Worm (Caenorhabditis elegans) whole organism, mixed stage, embryonic: ENCODE measurements around the gene npr-30.

ENCODE experiments used
- M03D4.4 ChIP-seq: sonication (generic microtip); optimal IDR thresholded peaks from 2 replicates; lab custom pipeline; 2017; ENCODE audit warnings: mild to moderate bottlenecking, missing genetic modification characterization, missing compliant biosample characterization
- bed-3 ChIP-seq: fragments of 200-800 bp; sonication (Bioruptor generic); optimal IDR thresholded peaks from 3 replicates; lab custom pipeline; 2018; ENCODE audit warnings: mild to moderate bottlenecking, missing genetic modification characterization, moderate library complexity, missing compliant biosample characterization
- blmp-1 ChIP-seq: fragments of 150-350 bp; optimal IDR thresholded peaks from 2 replicates; lab custom pipeline; 2014; ENCODE audit warnings: missing biosample characterization, missing genetic modification characterization
- ceh-39 ChIP-seq: fragments of 150-350 bp; optimal IDR thresholded peaks from 2 replicates; lab custom pipeline; 2014; ENCODE audit warnings: missing biosample characterization, missing genetic modification characterization
- ceh-43 ChIP-seq: fragments of 200-800 bp; sonication (Bioruptor generic); optimal IDR thresholded peaks from 2 replicates; lab custom pipeline; 2018; ENCODE audit warnings: mild to moderate bottlenecking, missing genetic modification characterization, moderate library complexity, missing compliant biosample characterization
- ceh-83 ChIP-seq: fragments of 200-800 bp; sonication (Bioruptor generic); optimal IDR thresholded peaks from 2 replicates; lab custom pipeline; 2018; ENCODE audit warnings: mild to moderate bottlenecking, missing genetic modification characterization, missing compliant biosample characterization
- ces-1 ChIP-seq: fragments of 150-350 bp; optimal IDR thresholded peaks from 2 replicates; lab custom pipeline; 2014; ENCODE audit warnings: missing biosample characterization, missing genetic modification reagents, missing genetic modification characterization
- cnd-1 ChIP-seq: fragments of 200-800 bp; sonication (Bioruptor generic); optimal IDR thresholded peaks from 2 replicates; lab custom pipeline; 2018; ENCODE audit warnings: mild to moderate bottlenecking, missing genetic modification characterization, missing compliant biosample characterization
- drap-1 ChIP-seq: fragments of 200-800 bp; sonication (Bioruptor generic); optimal IDR thresholded peaks from 3 replicates; lab custom pipeline; 2018; ENCODE audit warnings: mild to moderate bottlenecking, missing genetic modification characterization, missing compliant biosample characterization
- elt-1 ChIP-seq: sonication (generic microtip); optimal IDR thresholded peaks from 2 replicates; lab custom pipeline; 2017; ENCODE audit warnings: missing genetic modification characterization, mild to moderate bottlenecking, missing compliant biosample characterization, antibody characterized with exemption, moderate library complexity, borderline replicate concordance; ENCODE audit not compliant: insufficient read depth
- elt-3 ChIP-seq: fragments of 150-350 bp; optimal IDR thresholded peaks from 2 replicates; lab custom pipeline; 2014; ENCODE audit warnings: missing biosample characterization, missing genetic modification characterization
- ham-2 ChIP-seq: fragments of 200-800 bp; sonication (Bioruptor generic); optimal IDR thresholded peaks from 2 replicates; lab custom pipeline; 2018; ENCODE audit warnings: mild to moderate bottlenecking, missing genetic modification characterization, missing compliant biosample characterization
- hlh-1 ChIP-seq: fragments of 150-350 bp; optimal IDR thresholded peaks from 2 replicates; lab custom pipeline; 2014; ENCODE audit warnings: missing biosample characterization, missing genetic modification reagents, missing genetic modification characterization
- lin-13 ChIP-seq: fragments of 150-350 bp; optimal IDR thresholded peaks from 2 replicates; lab custom pipeline; 2014; ENCODE audit warnings: missing biosample characterization, missing genetic modification characterization
- lin-32 ChIP-seq: fragments of 200-800 bp; sonication (Bioruptor generic); optimal IDR thresholded peaks from 2 replicates; lab custom pipeline; 2018; ENCODE audit warnings: mild to moderate bottlenecking, missing genetic modification characterization, missing compliant biosample characterization
- lsy-2 ChIP-seq: fragments of 150-350 bp; optimal IDR thresholded peaks from 2 replicates; lab custom pipeline; 2014; ENCODE audit warnings: missing biosample characterization, missing genetic modification characterization
- mab-5 ChIP-seq: fragments of 150-350 bp; optimal IDR thresholded peaks from 2 replicates; lab custom pipeline; 2014; ENCODE audit warnings: missing biosample characterization, missing genetic modification characterization
- mep-1 ChIP-seq: fragments of 150-350 bp; optimal IDR thresholded peaks from 2 replicates; lab custom pipeline; 2017; ENCODE audit warnings: missing biosample characterization, missing genetic modification reagents, missing genetic modification characterization, inconsistent platforms
- mls-2 ChIP-seq: sonication (generic microtip); optimal IDR thresholded peaks from 2 replicates; lab custom pipeline; 2016; ENCODE audit warnings: mild to moderate bottlenecking, missing genetic modification characterization, moderate library complexity, missing compliant biosample characterization
- nhr-12 ChIP-seq: fragments of 150-350 bp; optimal IDR thresholded peaks from 2 replicates; lab custom pipeline; 2014; ENCODE audit warnings: missing biosample characterization, missing genetic modification characterization
- nhr-2 ChIP-seq: fragments of 150-350 bp; optimal IDR thresholded peaks from 2 replicates; lab custom pipeline; 2014; ENCODE audit warnings: missing biosample characterization, missing genetic modification characterization
- nhr-237 ChIP-seq: fragments of 150-350 bp; optimal IDR thresholded peaks from 2 replicates; lab custom pipeline; 2014; ENCODE audit warnings: missing biosample characterization, missing genetic modification characterization
- nhr-28 ChIP-seq: fragments of 150-350 bp; optimal IDR thresholded peaks from 2 replicates; lab custom pipeline; 2014; ENCODE audit warnings: missing biosample characterization, missing genetic modification characterization
- pha-4 ChIP-seq: fragments of 150-350 bp; optimal IDR thresholded peaks from 2 replicates; lab custom pipeline; 2018; ENCODE audit warnings: missing biosample characterization, missing genetic modification reagents, missing genetic modification characterization
- sem-2 ChIP-seq: fragments of 200-800 bp; sonication (Bioruptor generic); optimal IDR thresholded peaks from 2 replicates; lab custom pipeline; 2018; ENCODE audit warnings: mild to moderate bottlenecking, missing genetic modification characterization, missing compliant biosample characterization
- snpc-4 ChIP-seq: fragments of 150-350 bp; optimal IDR thresholded peaks from 2 replicates; lab custom pipeline; 2014; ENCODE audit warnings: missing biosample characterization, missing genetic modification characterization
- unc-120 ChIP-seq: sonication (generic microtip); optimal IDR thresholded peaks from 2 replicates; lab custom pipeline; 2017; ENCODE audit warnings: missing genetic modification characterization, missing compliant biosample characterization; ENCODE audit not compliant: poor library complexity, severe bottlenecking
- unc-39 ChIP-seq: fragments of 150-350 bp; optimal IDR thresholded peaks from 2 replicates; lab custom pipeline; 2014; ENCODE audit warnings: missing biosample characterization, missing genetic modification characterization
- unc-62 ChIP-seq: fragments of 150-350 bp; optimal IDR thresholded peaks from 2 replicates; lab custom pipeline; 2014; ENCODE audit warnings: missing biosample characterization, missing genetic modification reagents, missing genetic modification characterization
- ztf-11 ChIP-seq: fragments of 150-350 bp; optimal IDR thresholded peaks from 2 replicates; lab custom pipeline; 2014; ENCODE audit warnings: missing biosample characterization, missing genetic modification characterization

The npr-30 gene

ce11 chrIII:33257-33656, 30.1 kb downstream of the npr-30 start:
- TF ChIP-seq ces-1 (GFP tag; lab: Kevin White, UChicago), result no peak
- no peak for TF ChIP-seq lin-13
- no peak for TF ChIP-seq unc-62 (GFP tag; lab: Kevin White, UChicago)
- TF ChIP-seq blmp-1 (tag; lab: Kevin White, UChicago), result no peak
- TF ChIP-seq nhr-12, result no peak
- no peak for TF ChIP-seq ztf-11
- no peak for TF ChIP-seq lin-32 (GFP tag; lab: Kevin White, UChicago)
- no peak for TF ChIP-seq M03D4.4 (tag; lab: Kevin White, UChicago)

ce11 chrIII:38117-38516, 35.0 kb downstream of the npr-30 start, which contains the start of gene clp-10:
Gene clp-10, minus strand, starts transcription at chrIII:38217.
- no peak for TF ChIP-seq unc-39 (tag; lab: Kevin White, UChicago)
- no peak for TF ChIP-seq snpc-4 (tag; lab: Kevin White, UChicago)
- TF ChIP-seq blmp-1 (tag; lab: Kevin White, UChicago), result no peak
- TF ChIP-seq hlh-1 (tag; lab: Kevin White, UChicago), result no peak
- TF ChIP-seq lin-32 (GFP tag; lab: Kevin White, UChicago), result no peak
- no peak for TF ChIP-seq elt-3 (tag; lab: Kevin White, UChicago)
- TF ChIP-seq ztf-11, result no peak
- no peak for TF ChIP-seq lsy-2 (tag; lab: Kevin White, UChicago)
- TF ChIP-seq ceh-83 (GFP tag; lab: Kevin White, UChicago), result no peak
- TF ChIP-seq pha-4 (tag; lab: Kevin White, UChicago), result no peak
- TF ChIP-seq nhr-28 (tag; lab: Kevin White, UChicago), result no peak
- TF ChIP-seq ceh-39 (tag; lab: Kevin White, UChicago), result no peak
- TF ChIP-seq ces-1 (GFP tag; lab: Kevin White, UChicago), result no peak
- TF ChIP-seq, all 35 proteins: peak for 0

- TF ChIP-seq nhr-2 (tag; lab: Kevin White, UChicago) (peak; percentile 59), blmp-1 (tag; lab: Kevin White, UChicago) (no peak), M03D4.4 (tag; lab: Kevin White, UChicago) (no peak), ceh-83 (GFP tag; lab: Kevin White, UChicago) (no peak), cnd-1 (tag; lab: Kevin White, UChicago) (no peak), unc-62 (GFP tag; lab: Kevin White, UChicago) (no peak), elt-1 (tag; lab: Kevin White, UChicago) (no peak), drap-1 (GFP tag; lab: Kevin White, UChicago) (no peak), mab-5 (tag; lab: Kevin White, UChicago) (no peak), bed-3 (GFP tag; lab: Kevin White, UChicago) (no peak), lin-13 (no peak), unc-39 (tag; lab: Kevin White, UChicago) (no peak), mls-2 (tag; lab: Kevin White, UChicago) (peak; percentile 42), ceh-43 (GFP tag; lab: Kevin White, UChicago) (peak; percentile 77), ham-2 (GFP tag; lab: Kevin White, UChicago) (peak; percentile 85)
Measured at ce11 chrIII:39516-39915, 36.4 kb downstream of the npr-30 start.

ce11 chrIII:40580-41113, 37.5 kb downstream of the npr-30 start, which contains the start of gene col-88:
Gene col-88, plus strand, starts transcription at chrIII:41063.
- TF ChIP-seq sem-2 (GFP tag; lab: Kevin White, UChicago) (no peak), blmp-1 (tag; lab: Kevin White, UChicago) (peak; percentile 9)

ce11 chrIII:41484-41883, 38.4 kb downstream of the npr-30 start:
- TF ChIP-seq ztf-11, result no peak
- TF ChIP-seq mab-5 (tag; lab: Kevin White, UChicago), result no peak
- no peak for TF ChIP-seq pha-4 (tag; lab: Kevin White, UChicago)
- TF ChIP-seq ham-2 (GFP tag; lab: Kevin White, UChicago), result no peak
- no peak for TF ChIP-seq nhr-12
- no peak for TF ChIP-seq mep-1 (tag; lab: Kevin White, UChicago)
- no peak for TF ChIP-seq nhr-28 (tag; lab: Kevin White, UChicago)
- no peak for TF ChIP-seq unc-120 (tag; lab: Kevin White, UChicago)
- TF ChIP-seq nhr-237 (tag; lab: Kevin White, UChicago), result no peak
- TF ChIP-seq cnd-1 (tag; lab: Kevin White, UChicago), result no peak
- TF ChIP-seq unc-62 (GFP tag; lab: Kevin White, UChicago), result no peak
- no peak for TF ChIP-seq elt-3 (tag; lab: Kevin White, UChicago)
- TF ChIP-seq bed-3 (GFP tag; lab: Kevin White, UChicago), result no peak
- no peak for TF ChIP-seq nhr-2 (tag; lab: Kevin White, UChicago)
- no peak for TF ChIP-seq elt-1 (tag; lab: Kevin White, UChicago)
- TF ChIP-seq ceh-43 (GFP tag; lab: Kevin White, UChicago), result no peak
- no peak for TF ChIP-seq ceh-39 (tag; lab: Kevin White, UChicago)
- TF ChIP-seq, all 35 proteins: peak for 0
